Fruit fly (Drosophila melanogaster) whole organism, prepupa: ENCODE results near the gene beat-IIb.

Experiments
- Blimp-1 ChIP-seq: fragments of 200-800 bp; sonication (Bioruptor generic); optimal IDR thresholded peaks from 3 replicates; lab custom pipeline; 2017; ENCODE audit warnings: missing biosample characterization, missing genetic modification characterization, mild to moderate bottlenecking, moderate library complexity, missing genetic modification reagents
- CG10631 ChIP-seq: fragments of 200-800 bp; sonication (Bioruptor generic); optimal IDR thresholded peaks from 2 replicates; lab custom pipeline; 2016; ENCODE audit warnings: missing biosample characterization, missing genetic modification characterization
- CG10669 ChIP-seq: fragments of 200-800 bp; sonication (Bioruptor generic); optimal IDR thresholded peaks from 3 replicates; lab custom pipeline; 2018; ENCODE audit warnings: missing biosample characterization, mild to moderate bottlenecking, missing genetic modification characterization, moderate library complexity
- CG11294 ChIP-seq: fragments of 200-800 bp; sonication (Bioruptor generic); IDR thresholded peaks from 2 replicates; pipeline ENCODE4 v1.3.6; 2022; ENCODE audit warnings: missing biosample characterization, missing genetic modification characterization
- CG11762 ChIP-seq: fragments of 200-800 bp; sonication (Bioruptor generic); optimal IDR thresholded peaks from 3 replicates; lab custom pipeline; 2016; ENCODE audit warnings: missing biosample characterization, missing genetic modification characterization; ENCODE audit not compliant: insufficient read depth
- CG15336 ChIP-seq: fragments of 200-800 bp; sonication (Bioruptor generic); IDR thresholded peaks from 2 replicates; pipeline ENCODE4 v1.3.6; 2022; ENCODE audit warnings: missing biosample characterization, missing genetic modification characterization
- CG1621 ChIP-seq: fragments of 200-800 bp; sonication (Bioruptor generic); optimal IDR thresholded peaks from 3 replicates; lab custom pipeline; 2018; ENCODE audit warnings: missing biosample characterization, mild to moderate bottlenecking, missing genetic modification characterization
- CG16779 ChIP-seq: fragments of 200-800 bp; sonication (Bioruptor generic); optimal IDR thresholded peaks from 3 replicates; lab custom pipeline; 2017; ENCODE audit warnings: missing biosample characterization, mild to moderate bottlenecking, missing genetic modification characterization
- CG3032 ChIP-seq: fragments of 200-800 bp; optimal IDR thresholded peaks from 2 replicates; lab custom pipeline; 2019; ENCODE audit warnings: missing biosample characterization, mild to moderate bottlenecking, missing genetic modification characterization, moderate library complexity
- CG31627 ChIP-seq: fragments of 200-800 bp; sonication (Bioruptor generic); optimal IDR thresholded peaks from 3 replicates; lab custom pipeline; 2016; ENCODE audit warnings: missing biosample characterization, missing genetic modification characterization
- CG32006 ChIP-seq: fragments of 200-800 bp; sonication (Bioruptor generic); optimal IDR thresholded peaks from 3 replicates; lab custom pipeline; 2017; ENCODE audit warnings: missing biosample characterization, mild to moderate bottlenecking, missing genetic modification characterization
- CG34406 ChIP-seq: fragments of 200-800 bp; sonication (Bioruptor generic); optimal IDR thresholded peaks from 3 replicates; lab custom pipeline; 2016; ENCODE audit warnings: missing biosample characterization, missing genetic modification characterization
- CG3919 ChIP-seq: fragments of 200-800 bp; sonication (Bioruptor generic); optimal IDR thresholded peaks from 3 replicates; lab custom pipeline; 2016; ENCODE audit warnings: missing biosample characterization, missing genetic modification characterization
- CG4318 ChIP-seq: fragments of 200-800 bp; sonication (Bioruptor generic); optimal IDR thresholded peaks from 3 replicates; lab custom pipeline; 2017; ENCODE audit warnings: missing biosample characterization, mild to moderate bottlenecking, missing genetic modification characterization
- CG6163 ChIP-seq: fragments of 200-800 bp; sonication (Bioruptor generic); IDR thresholded peaks from 3 replicates; pipeline ENCODE4 v1.3.6; 2022; ENCODE audit warnings: missing biosample characterization, missing genetic modification characterization
- CG6792 ChIP-seq: fragments of 200-800 bp; sonication (Bioruptor generic); optimal IDR thresholded peaks from 3 replicates; lab custom pipeline; 2016; ENCODE audit warnings: missing biosample characterization, missing genetic modification characterization
- CG7368 ChIP-seq: fragments of 200-800 bp; sonication (Bioruptor generic); optimal IDR thresholded peaks from 3 replicates; lab custom pipeline; 2016; ENCODE audit warnings: missing biosample characterization, missing genetic modification characterization
- CG8119 ChIP-seq: fragments of 200-800 bp; sonication (Bioruptor generic); IDR thresholded peaks from 3 replicates; pipeline ENCODE4 v1.3.6; 2022; ENCODE audit warnings: missing biosample characterization, missing genetic modification characterization
- CG8632 ChIP-seq: fragments of 200-800 bp; sonication (Bioruptor generic); optimal IDR thresholded peaks from 3 replicates; lab custom pipeline; 2016; ENCODE audit warnings: missing biosample characterization, missing genetic modification characterization
- CG9139 ChIP-seq: fragments of 200-800 bp; sonication (Bioruptor generic); optimal IDR thresholded peaks from 3 replicates; lab custom pipeline; 2017; ENCODE audit warnings: missing biosample characterization, mild to moderate bottlenecking, missing genetic modification characterization
- Eip78C ChIP-seq: fragments of 200-800 bp; sonication (Bioruptor generic); peaks from one replicate; lab custom pipeline; 2016; ENCODE audit warnings: missing biosample characterization, missing genetic modification characterization
- Eip93F ChIP-seq: fragments of 200-800 bp; sonication (Bioruptor generic); optimal IDR thresholded peaks from 2 replicates; lab custom pipeline; 2016; ENCODE audit warnings: missing biosample characterization, mild to moderate bottlenecking, missing genetic modification characterization
- Ets21C ChIP-seq: fragments of 200-800 bp; sonication (Bioruptor generic); optimal IDR thresholded peaks from 3 replicates; lab custom pipeline; 2016; ENCODE audit warnings: missing biosample characterization, missing genetic modification characterization
- Ets96B ChIP-seq: fragments of 200-800 bp; optimal IDR thresholded peaks from 2 replicates; lab custom pipeline; 2019; ENCODE audit warnings: missing biosample characterization, mild to moderate bottlenecking, missing genetic modification characterization, moderate library complexity
- Hr4 ChIP-seq: fragments of 200-800 bp; sonication (Bioruptor generic); optimal IDR thresholded peaks from 3 replicates; lab custom pipeline; 2016; ENCODE audit warnings: missing biosample characterization, missing genetic modification characterization
- Lpt ChIP-seq: fragments of 200-800 bp; sonication (Bioruptor generic); optimal IDR thresholded peaks from 3 replicates; lab custom pipeline; 2016; ENCODE audit warnings: missing biosample characterization, missing genetic modification characterization
- Met ChIP-seq: fragments of 200-800 bp; sonication (Bioruptor generic); optimal IDR thresholded peaks from 3 replicates; lab custom pipeline; 2016; ENCODE audit warnings: missing biosample characterization, missing genetic modification characterization
- OdsH ChIP-seq: fragments of 200-800 bp; sonication (Bioruptor generic); optimal IDR thresholded peaks from 3 replicates; lab custom pipeline; 2016; ENCODE audit warnings: missing biosample characterization, missing genetic modification characterization
- Smox ChIP-seq: fragments of 200-800 bp; sonication (Bioruptor generic); optimal IDR thresholded peaks from 3 replicates; lab custom pipeline; 2016; ENCODE audit warnings: missing biosample characterization, missing genetic modification characterization
- Sox14 ChIP-seq: fragments of 200-800 bp; sonication (Bioruptor generic); optimal IDR thresholded peaks from 3 replicates; lab custom pipeline; 2016; ENCODE audit warnings: missing biosample characterization, missing genetic modification characterization
- Sox15 ChIP-seq: fragments of 200-800 bp; sonication (Bioruptor generic); optimal IDR thresholded peaks from 3 replicates; lab custom pipeline; 2016; ENCODE audit warnings: missing biosample characterization, missing genetic modification characterization
- cyc ChIP-seq: fragments of 200-800 bp; sonication (Bioruptor generic); optimal IDR thresholded peaks from 3 replicates; lab custom pipeline; 2016; ENCODE audit warnings: missing biosample characterization, missing genetic modification characterization
- dac ChIP-seq: fragments of 200-800 bp; sonication (Bioruptor generic); optimal IDR thresholded peaks from 2 replicates; lab custom pipeline; 2017; ENCODE audit warnings: missing biosample characterization, mild to moderate bottlenecking, missing genetic modification characterization
- eg ChIP-seq: fragments of 200-800 bp; sonication (Bioruptor generic); IDR thresholded peaks from 3 replicates; pipeline ENCODE4 v1.3.6; 2022; ENCODE audit warnings: missing biosample characterization, missing genetic modification characterization
- esn ChIP-seq: fragments of 200-800 bp; sonication (Bioruptor generic); optimal IDR thresholded peaks from 2 replicates; lab custom pipeline; 2016; ENCODE audit warnings: missing biosample characterization, mild to moderate bottlenecking, missing genetic modification characterization, moderate library complexity
- fd85E ChIP-seq: fragments of 200-800 bp; sonication (Bioruptor generic); optimal IDR thresholded peaks from 3 replicates; lab custom pipeline; 2016; ENCODE audit warnings: missing biosample characterization, missing genetic modification characterization
- lz ChIP-seq: fragments of 200-800 bp; sonication (Bioruptor generic); optimal IDR thresholded peaks from 3 replicates; lab custom pipeline; 2016; ENCODE audit warnings: missing biosample characterization, missing genetic modification characterization
- net ChIP-seq: fragments of 200-800 bp; sonication (Bioruptor generic); optimal IDR thresholded peaks from 3 replicates; lab custom pipeline; 2016; ENCODE audit warnings: missing biosample characterization, missing genetic modification characterization
- pdm3 ChIP-seq: fragments of 200-800 bp; sonication (Bioruptor generic); optimal IDR thresholded peaks from 3 replicates; lab custom pipeline; 2016; ENCODE audit warnings: missing biosample characterization, missing genetic modification characterization
- salr ChIP-seq, 2 experiments: fragments of 200-800 bp; sonication (Bioruptor generic); optimal IDR thresholded peaks; 3 replicates each; lab custom pipeline; 2016 to 2018; ENCODE audit warnings: missing biosample characterization in 2 of 2, missing genetic modification characterization in 2 of 2, mild to moderate bottlenecking in 1 of 2
- spab ChIP-seq: fragments of 200-800 bp; sonication (Bioruptor generic); optimal IDR thresholded peaks from 2 replicates; lab custom pipeline; 2017; ENCODE audit warnings: missing biosample characterization, mild to moderate bottlenecking, missing genetic modification characterization, missing genetic modification reagents
- svp ChIP-seq: fragments of 200-800 bp; sonication (Bioruptor generic); peaks from one replicate; lab custom pipeline; 2016; ENCODE audit warnings: missing biosample characterization, missing genetic modification characterization
- topi ChIP-seq: fragments of 200-800 bp; sonication (Bioruptor generic); optimal IDR thresholded peaks from 3 replicates; lab custom pipeline; 2016; ENCODE audit warnings: missing biosample characterization, missing genetic modification characterization
- vri ChIP-seq: fragments of 200-800 bp; sonication (Bioruptor generic); optimal IDR thresholded peaks from 3 replicates; lab custom pipeline; 2016; ENCODE audit warnings: missing biosample characterization, mild to moderate bottlenecking, missing genetic modification characterization

The beat-IIb gene

dm6 chr3R:17249233-17249632, 15.6 kb downstream of the beat-IIb start:
- TF ChIP-seq CG15336 (GFP tag; lab: Robert Waterston, UW) (no peak), dac (GFP tag; lab: Kevin White, UChicago) (no peak), CG3032 (tag; lab: Kevin White, UChicago) (no peak), CG4318 (GFP tag; lab: Kevin White, UChicago) (no peak), CG3919 (GFP tag; lab: Kevin White, UChicago) (no peak), Lpt (GFP tag; lab: Kevin White, UChicago) (no peak), CG16779 (no peak), CG8632 (no peak), cyc (GFP tag; lab: Kevin White, UChicago) (no peak), OdsH (no peak), lz (GFP tag; lab: Kevin White, UChicago) (no peak), salr (GFP tag; optimal IDR thresholded peaks at IDR 0.05; lab: Kevin White, UChicago) (no peak), Sox15 (GFP tag; lab: Kevin White, UChicago) (no peak), fd85E (no peak), CG8119 (GFP tag; lab: Robert Waterston, UW) (no peak), CG10631 (no peak), CG11762 (GFP tag; lab: Kevin White, UChicago) (no peak), CG34406 (GFP tag; lab: Kevin White, UChicago) (no peak), CG6163 (no peak), Sox14 (GFP tag; lab: Kevin White, UChicago) (no peak)

- TF ChIP-seq CG15336 (GFP tag; lab: Robert Waterston, UW) (no peak), CG6792 (no peak), Eip78C (peak; percentile 24), CG16779 (no peak), CG32006 (GFP tag; lab: Kevin White, UChicago) (no peak)
Observed at dm6 chr3R:17247699-17248098, 17.1 kb downstream of the beat-IIb start.

DNA sequence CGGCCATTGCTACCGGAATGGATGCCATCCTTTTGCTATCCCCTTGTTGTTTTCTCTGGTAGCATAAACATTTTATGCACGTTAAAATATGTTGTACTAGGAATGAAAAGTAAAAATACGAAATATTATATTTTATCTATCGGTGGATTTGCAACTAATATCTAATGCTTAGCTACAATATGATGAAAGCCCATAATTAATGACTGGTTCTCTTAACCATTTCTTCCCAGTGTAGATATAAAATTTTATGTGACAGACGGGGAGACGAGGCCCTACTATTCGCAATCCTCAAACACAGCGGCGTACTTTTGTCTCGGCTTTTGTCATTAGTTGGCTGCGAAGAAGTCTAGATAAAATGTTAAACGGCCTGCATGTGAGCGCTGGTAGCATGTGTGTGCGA, 27.9 kb downstream of the beat-IIb start:
- no peak for TF ChIP-seq CG3919 (GFP tag; lab: Kevin White, UChicago)
- no peak for TF ChIP-seq CG16779
- no peak for TF ChIP-seq Eip93F (GFP tag; lab: Kevin White, UChicago)
- TF ChIP-seq vri (GFP tag; lab: Kevin White, UChicago) = no peak
- TF ChIP-seq Blimp-1 (GFP tag; lab: Kevin White, UChicago) = no peak
- no peak for TF ChIP-seq Sox14 (GFP tag; lab: Kevin White, UChicago)
- TF ChIP-seq topi = no peak
- no peak for TF ChIP-seq Ets96B
- TF ChIP-seq salr (GFP tag; optimal IDR thresholded peaks at IDR 0.05; lab: Kevin White, UChicago) = no peak
- TF ChIP-seq Hr4 (GFP tag; lab: Kevin White, UChicago) = no peak
- TF ChIP-seq CG10631 = no peak
- TF ChIP-seq CG10669 (GFP tag; lab: Kevin White, UChicago) = no peak
- no peak for TF ChIP-seq Met (GFP tag; lab: Kevin White, UChicago)
- no peak for TF ChIP-seq fd85E
- no peak for TF ChIP-seq Ets21C (GFP tag; lab: Kevin White, UChicago)
- TF ChIP-seq CG8632 = no peak
- TF ChIP-seq cyc (GFP tag; lab: Kevin White, UChicago) = no peak
- TF ChIP-seq eg (GFP tag; lab: Robert Waterston, UW) = no peak
- TF ChIP-seq svp (GFP tag; lab: Kevin White, UChicago) = no peak
- no peak for TF ChIP-seq CG6792

DNA sequence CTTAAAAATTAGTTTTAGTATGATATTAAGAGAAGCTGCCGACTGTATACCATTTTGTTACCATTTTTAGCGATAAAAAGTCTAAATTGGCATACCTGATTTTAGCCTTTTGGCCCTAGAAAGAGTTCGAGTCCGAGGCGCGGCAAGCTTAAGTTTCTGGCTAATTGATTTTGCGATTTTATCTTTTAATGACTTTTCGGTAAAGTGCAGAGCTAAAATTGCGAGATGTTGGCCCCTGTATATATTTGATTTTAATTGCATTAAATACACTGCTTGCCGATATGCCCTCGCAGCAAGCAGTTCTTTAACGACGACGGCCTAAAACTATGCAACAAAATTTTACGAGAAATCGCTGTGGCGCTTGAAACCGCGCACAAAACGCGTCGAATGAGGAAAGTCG, 33.3 kb downstream of the beat-IIb start:
- TF ChIP-seq Eip93F (GFP tag; lab: Kevin White, UChicago) (no peak), Lpt (GFP tag; lab: Kevin White, UChicago) (no peak), CG11762 (GFP tag; lab: Kevin White, UChicago) (no peak), CG9139 (no peak), CG15336 (GFP tag; lab: Robert Waterston, UW) (no peak), esn (GFP tag; lab: Kevin White, UChicago) (no peak), CG4318 (GFP tag; lab: Kevin White, UChicago) (no peak), CG8632 (peak; percentile 17), CG32006 (GFP tag; lab: Kevin White, UChicago) (peak; percentile 47), eg (GFP tag; lab: Robert Waterston, UW) (peak; percentile 42; the same call in 1 of the 3 replicates), Hr4 (GFP tag; lab: Kevin White, UChicago) (peak; percentile 50), CG11294 (no peak), CG7368 (no peak), net (no peak), OdsH (peak; percentile 56), CG31627 (GFP tag; lab: Kevin White, UChicago) (peak; percentile 49), CG3919 (GFP tag; lab: Kevin White, UChicago) (peak; percentile 44), Ets21C (GFP tag; lab: Kevin White, UChicago) (peak; percentile 37), Blimp-1 (GFP tag; lab: Kevin White, UChicago) (no peak), topi (peak; percentile 46), Smox (GFP tag; lab: Kevin White, UChicago) (peak; percentile 17), pdm3 (peak; percentile 24), CG16779 (no peak), CG10631 (peak; percentile 18), Sox14 (GFP tag; lab: Kevin White, UChicago) (peak; percentile 6), Met (GFP tag; lab: Kevin White, UChicago) (peak; percentile 29), CG1621 (no peak), spab (GFP tag; lab: Kevin White, UChicago) (no peak)
